Worm (Caenorhabditis elegans): ENCODE data around the gene F08G2.7.

- TF ChIP-seq dmd-4 (tag; optimal IDR thresholded peaks at IDR 0.05; ENCODE audit: borderline replicate concordance) (no peak), ceh-48 (tag; optimal IDR thresholded peaks at IDR 0.05) (no peak), ceh-6 (GFP tag; optimal IDR thresholded peaks at IDR 0.05) (no peak), ceh-45 (GFP tag; IDR thresholded peaks at IDR 0.05) (no peak), dve-1 (tag; optimal IDR thresholded peaks at IDR 0.05) (no peak), lin-11 (tag; optimal IDR thresholded peaks at IDR 0.05) (no peak), pqm-1 (tag; optimal IDR thresholded peaks at IDR 0.05) (no peak), ceh-22 (tag; optimal IDR thresholded peaks at IDR 0.05) (no peak), elt-2 (tag; optimal IDR thresholded peaks at IDR 0.05) (peak; percentile 57), ama-1 (optimal IDR thresholded peaks at IDR 0.05) (no peak), F13H6.1 (tag; optimal IDR thresholded peaks at IDR 0.05) (no peak), ceh-31 (tag; optimal IDR thresholded peaks at IDR 0.05) (no peak)
Observed at ce11 chrII:13862453-13862852, 21.5 kb upstream of the F08G2.7 start.

Data from whole organism, late embryonic.